Worm (Caenorhabditis elegans) whole organism, L4 larva: ENCODE results near the gene T10B9.14.

Experiments
- F26F4.8 ChIP-seq: fragments of 200-800 bp; sonication (Bioruptor generic); conservative IDR thresholded peaks from 2 replicates; pipeline ENCODE4 v1.3.6; 2022; ENCODE audit warnings: missing genetic modification characterization, missing compliant biosample characterization
- F37D6.2 ChIP-seq: sonication (generic microtip); optimal IDR thresholded peaks from 2 replicates; lab custom pipeline; 2016; ENCODE audit warnings: mild to moderate bottlenecking, missing genetic modification characterization, missing compliant biosample characterization
- T20F7.1 ChIP-seq: fragments of 200-800 bp; sonication (Bioruptor generic); optimal IDR thresholded peaks from 2 replicates; lab custom pipeline; 2018; ENCODE audit warnings: mild to moderate bottlenecking, missing genetic modification characterization, missing compliant biosample characterization
- T26A8.4 ChIP-seq: fragments of 200-800 bp; sonication (Bioruptor generic); IDR thresholded peaks from 2 replicates; pipeline ENCODE4 v1.3.6; 2022; ENCODE audit warnings: missing genetic modification characterization, missing compliant biosample characterization
- Y105C5A.15 ChIP-seq: fragments of 200-800 bp; sonication (Bioruptor generic); IDR thresholded peaks from 2 replicates; pipeline ENCODE4 v1.3.6; 2022; ENCODE audit warnings: missing genetic modification characterization, missing compliant biosample characterization
- Y48G9A.11 ChIP-seq: fragments of 200-800 bp; sonication (Bioruptor generic); IDR thresholded peaks from 2 replicates; pipeline ENCODE4 v1.3.6; 2022; ENCODE audit warnings: missing genetic modification reagents, missing genetic modification characterization, missing compliant biosample characterization
- Y5F2A.4 ChIP-seq: fragments of 200-800 bp; sonication (Bioruptor generic); optimal IDR thresholded peaks from 2 replicates; lab custom pipeline; 2018; ENCODE audit warnings: mild to moderate bottlenecking, missing genetic modification characterization, missing compliant biosample characterization
- Y75B8A.6 ChIP-seq: fragments of 200-800 bp; sonication (Bioruptor generic); IDR thresholded peaks from 2 replicates; pipeline ENCODE4 v1.3.6; 2022; ENCODE audit warnings: missing genetic modification reagents, missing genetic modification characterization, missing compliant biosample characterization
- ZK337.2 ChIP-seq: fragments of 200-800 bp; sonication (Bioruptor generic); IDR thresholded peaks from 2 replicates; pipeline ENCODE4 v1.3.6; 2022; ENCODE audit warnings: missing genetic modification reagents, missing genetic modification characterization, missing compliant biosample characterization
- aha-1 ChIP-seq: fragments of 150-350 bp; peaks from one replicate; lab custom pipeline; 2014; ENCODE audit warnings: missing biosample characterization, missing genetic modification characterization
- arid-1 ChIP-seq: fragments of 200-800 bp; sonication (Bioruptor generic); conservative IDR thresholded peaks from 2 replicates; pipeline ENCODE4 v1.3.6; 2022; ENCODE audit warnings: missing genetic modification reagents, missing genetic modification characterization, missing compliant biosample characterization
- ceh-28 ChIP-seq: fragments of 150-350 bp; optimal IDR thresholded peaks from 2 replicates; lab custom pipeline; 2014; ENCODE audit warnings: missing biosample characterization, missing genetic modification reagents, missing genetic modification characterization
- ceh-62 ChIP-seq: sonication (generic microtip); optimal IDR thresholded peaks from 2 replicates; lab custom pipeline; 2017; ENCODE audit warnings: missing biosample characterization, missing genetic modification characterization
- ces-1 ChIP-seq: fragments of 150-350 bp; sonication (generic microtip); optimal IDR thresholded peaks from 4 replicates; lab custom pipeline; 2014; ENCODE audit warnings: missing biosample characterization, missing genetic modification reagents, missing genetic modification characterization
- cey-2 ChIP-seq: sonication (generic microtip); optimal IDR thresholded peaks from 3 replicates; lab custom pipeline; 2017; ENCODE audit warnings: missing genetic modification characterization, mild to moderate bottlenecking, missing compliant biosample characterization, antibody characterized with exemption, borderline replicate concordance; ENCODE audit not compliant: insufficient read depth
- ctbp-1 ChIP-seq: fragments of 200-800 bp; sonication (Bioruptor generic); IDR thresholded peaks from 2 replicates; pipeline ENCODE4 v1.3.6; 2022; ENCODE audit warnings: missing genetic modification reagents, missing genetic modification characterization, missing compliant biosample characterization
- daf-12 ChIP-seq: fragments of 150-350 bp; optimal IDR thresholded peaks from 2 replicates; lab custom pipeline; 2014; ENCODE audit warnings: missing biosample characterization, missing genetic modification reagents, missing genetic modification characterization
- daf-16 ChIP-seq, 3 experiments: sonication (generic microtip); optimal IDR thresholded peaks; 2 replicates each; lab custom pipeline; 2016 to 2017; ENCODE audit warnings: missing genetic modification characterization in 3 of 3, missing genetic modification reagents in 3 of 3, mild to moderate bottlenecking in 2 of 3, missing compliant biosample characterization in 2 of 3, missing biosample characterization in 1 of 3, moderate library complexity in 1 of 3
- daf-19 ChIP-seq: fragments of 200-800 bp; sonication (Bioruptor generic); conservative IDR thresholded peaks from 2 replicates; pipeline ENCODE4 v1.3.6; 2022; ENCODE audit warnings: missing genetic modification characterization, missing compliant biosample characterization
- dmd-6 ChIP-seq: fragments of 200-800 bp; sonication (Bioruptor generic); IDR thresholded peaks from 2 replicates; pipeline ENCODE4 v1.3.6; 2022; ENCODE audit warnings: missing genetic modification reagents, missing genetic modification characterization, missing compliant biosample characterization
- dmd-9 ChIP-seq: fragments of 200-800 bp; sonication (Bioruptor generic); IDR thresholded peaks from 2 replicates; pipeline ENCODE4 v1.3.6; 2022; ENCODE audit warnings: missing genetic modification reagents, missing genetic modification characterization, missing compliant biosample characterization
- duxl-1 ChIP-seq: sonication (generic microtip); optimal IDR thresholded peaks from 2 replicates; lab custom pipeline; 2016; ENCODE audit warnings: mild to moderate bottlenecking, missing genetic modification characterization, moderate library complexity, missing compliant biosample characterization; ENCODE audit not compliant: poor library complexity
- dve-1 ChIP-seq: sonication (generic microtip); optimal IDR thresholded peaks from 2 replicates; lab custom pipeline; 2017; ENCODE audit warnings: antibody characterized with exemption, mild to moderate bottlenecking, missing genetic modification characterization, missing compliant biosample characterization; ENCODE audit not compliant: insufficient read depth
- egl-27 ChIP-seq: sonication (generic microtip); optimal IDR thresholded peaks from 3 replicates; lab custom pipeline; 2017; ENCODE audit warnings: missing biosample characterization, missing genetic modification reagents, missing genetic modification characterization
- fkh-10 ChIP-seq: fragments of 150-350 bp; optimal IDR thresholded peaks from 2 replicates; lab custom pipeline; 2014; ENCODE audit warnings: missing biosample characterization, missing genetic modification reagents, missing genetic modification characterization
- jun-1 ChIP-seq: fragments of 150-350 bp; optimal IDR thresholded peaks from 2 replicates; lab custom pipeline; 2014; ENCODE audit warnings: missing biosample characterization, missing genetic modification reagents, missing genetic modification characterization
- lim-7 ChIP-seq: fragments of 200-800 bp; sonication (Bioruptor generic); IDR thresholded peaks from 2 replicates; pipeline ENCODE4 v1.3.6; 2022; ENCODE audit warnings: missing genetic modification characterization, missing compliant biosample characterization
- lin-13 ChIP-seq: fragments of 150-350 bp; optimal IDR thresholded peaks from 2 replicates; lab custom pipeline; 2014; ENCODE audit warnings: missing biosample characterization, missing genetic modification reagents, missing genetic modification characterization
- lin-29 ChIP-seq: fragments of 200-800 bp; sonication (Bioruptor generic); IDR thresholded peaks from 2 replicates; pipeline ENCODE4 v1.3.6; 2022; ENCODE audit warnings: missing genetic modification reagents, missing genetic modification characterization, missing compliant biosample characterization
- lin-38 ChIP-seq: fragments of 200-800 bp; sonication (Bioruptor generic); IDR thresholded peaks from 2 replicates; pipeline ENCODE4 v1.3.6; 2022; ENCODE audit warnings: missing genetic modification reagents, missing genetic modification characterization, missing compliant biosample characterization
- lin-39 ChIP-seq: fragments of 150-350 bp; optimal IDR thresholded peaks from 2 replicates; lab custom pipeline; 2014; ENCODE audit warnings: missing biosample characterization, missing genetic modification reagents, missing genetic modification characterization
- lir-3 ChIP-seq: sonication (generic microtip); optimal IDR thresholded peaks from 2 replicates; lab custom pipeline; 2016; ENCODE audit warnings: mild to moderate bottlenecking, missing genetic modification characterization, missing compliant biosample characterization
- madf-9 ChIP-seq: fragments of 200-800 bp; sonication (Bioruptor generic); conservative IDR thresholded peaks from 2 replicates; pipeline ENCODE4 v1.3.6; 2022; ENCODE audit warnings: missing genetic modification reagents, missing genetic modification characterization, missing compliant biosample characterization
- mdl-1 ChIP-seq, 2 experiments: fragments of 150-350 bp in 1 of 2; sonication (generic microtip) in 1 of 2; optimal IDR thresholded peaks; 2 replicates each; lab custom pipeline; 2014 to 2017; ENCODE audit warnings: missing biosample characterization in 2 of 2, missing genetic modification characterization in 2 of 2
- mxl-3 ChIP-seq: fragments of 200-800 bp; sonication (Bioruptor generic); optimal IDR thresholded peaks from 2 replicates; lab custom pipeline; 2018; ENCODE audit warnings: mild to moderate bottlenecking, missing genetic modification characterization, missing compliant biosample characterization
- nhr-10 ChIP-seq: fragments of 150-350 bp; optimal IDR thresholded peaks from 2 replicates; lab custom pipeline; 2014; ENCODE audit warnings: missing biosample characterization, missing genetic modification characterization
- nhr-11 ChIP-seq: fragments of 150-350 bp; optimal IDR thresholded peaks from 2 replicates; lab custom pipeline; 2014; ENCODE audit warnings: missing biosample characterization, missing genetic modification characterization
- nhr-111 ChIP-seq: fragments of 200-800 bp; sonication (Bioruptor generic); optimal IDR thresholded peaks from 2 replicates; lab custom pipeline; 2018; ENCODE audit warnings: mild to moderate bottlenecking, missing genetic modification characterization, missing compliant biosample characterization
- nhr-237 ChIP-seq: sonication (generic microtip); optimal IDR thresholded peaks from 2 replicates; lab custom pipeline; 2017; ENCODE audit warnings: missing biosample characterization, missing genetic modification characterization
- nhr-25 ChIP-seq: sonication (generic microtip); optimal IDR thresholded peaks from 2 replicates; lab custom pipeline; 2017; ENCODE audit warnings: missing genetic modification characterization, mild to moderate bottlenecking, missing compliant biosample characterization, antibody characterized with exemption, moderate library complexity, borderline replicate concordance; ENCODE audit not compliant: insufficient read depth
- nhr-48 ChIP-seq: sonication (generic microtip); optimal IDR thresholded peaks from 2 replicates; lab custom pipeline; 2016; ENCODE audit warnings: mild to moderate bottlenecking, missing genetic modification characterization, missing compliant biosample characterization
- nhr-76 ChIP-seq: fragments of 150-350 bp; optimal IDR thresholded peaks from 2 replicates; lab custom pipeline; 2014; ENCODE audit warnings: missing biosample characterization, missing genetic modification characterization
- pha-4 ChIP-seq, 2 experiments: fragments of 150-350 bp in 1 of 2; fragments of 200-800 bp in 1 of 2; sonication (Bioruptor generic) in 1 of 2; IDR thresholded peaks in 1 of 2; optimal IDR thresholded peaks in 1 of 2; 2 replicates each; pipeline versions ENCODE4 v1.3.6 to Lab custom; 2014 to 2022; ENCODE audit warnings: missing genetic modification characterization in 2 of 2, missing genetic modification reagents in 2 of 2, missing biosample characterization in 1 of 2, missing compliant biosample characterization in 1 of 2
- php-3 ChIP-seq: fragments of 200-800 bp; sonication (Bioruptor generic); IDR thresholded peaks from 2 replicates; pipeline ENCODE4 v1.3.6; 2022; ENCODE audit warnings: missing genetic modification reagents, missing genetic modification characterization, missing compliant biosample characterization
- saeg-2 ChIP-seq: fragments of 200-800 bp; sonication (Bioruptor generic); IDR thresholded peaks from 2 replicates; pipeline ENCODE4 v1.3.6; 2022; ENCODE audit warnings: missing genetic modification reagents, missing genetic modification characterization, missing compliant biosample characterization
- snpc-4 ChIP-seq: fragments of 150-350 bp; optimal IDR thresholded peaks from 2 replicates; lab custom pipeline; 2014; ENCODE audit warnings: missing biosample characterization, missing genetic modification characterization
- spr-3 ChIP-seq: fragments of 200-800 bp; sonication (Bioruptor generic); optimal IDR thresholded peaks from 2 replicates; lab custom pipeline; 2018; ENCODE audit warnings: mild to moderate bottlenecking, missing genetic modification characterization, missing compliant biosample characterization
- tag-97 ChIP-seq: fragments of 200-800 bp; sonication (Bioruptor generic); IDR thresholded peaks from 2 replicates; pipeline ENCODE4 v1.3.6; 2022; ENCODE audit warnings: missing genetic modification characterization, missing compliant biosample characterization
- ztf-11 ChIP-seq: fragments of 150-350 bp; optimal IDR thresholded peaks from 2 replicates; lab custom pipeline; 2014; ENCODE audit warnings: missing biosample characterization, missing genetic modification characterization

T10B9.14 gene

DNA sequence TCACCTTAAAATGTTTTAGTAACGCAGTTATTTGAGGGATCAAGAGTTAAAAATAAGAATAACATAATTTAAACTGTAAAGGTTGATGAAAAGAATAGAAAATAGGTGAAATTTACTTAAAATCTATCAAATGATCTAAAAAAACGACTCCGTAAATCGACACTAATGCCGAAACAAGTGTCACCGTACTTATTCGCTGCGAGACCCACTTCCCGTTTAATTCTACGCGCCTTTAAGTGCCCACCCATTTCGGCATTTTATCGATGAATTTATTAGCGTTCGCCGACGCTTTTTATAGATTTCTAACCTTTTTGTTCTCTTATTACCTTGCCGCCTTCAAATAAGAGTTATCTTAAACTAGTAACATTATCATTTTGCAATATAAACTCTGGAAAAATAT, 36.2 kb downstream of the T10B9.14 start, which contains the start of the genes Y53C12B.1 and nos-3 (continued):
- TF ChIP-seq nhr-25 (tag; lab: Kevin White, UChicago) (peak; percentile 85), madf-9 (GFP tag; lab: Robert Waterston, UW) (no peak), php-3 (GFP tag; lab: Robert Waterston, UW) (0 out of 2 replicates have a peak, but pooled peaks have one; percentile 16), nhr-76 (tag; lab: Kevin White, UChicago) (no peak), ZK337.2 (no peak), fkh-10 (GFP tag; lab: Kevin White, UChicago) (peak; percentile 24), jun-1 (tag; lab: Kevin White, UChicago) (no peak), spr-3 (GFP tag; lab: Kevin White, UChicago) (no peak), pha-4 (GFP tag; IDR thresholded peaks at IDR 0.05; lab: Robert Waterston, UW) (no peak), pha-4 (tag; optimal IDR thresholded peaks at IDR 0.05; lab: Kevin White, UChicago) (peak; percentile 79), Y48G9A.11 (GFP tag; lab: Robert Waterston, UW) (no peak), mxl-3 (no peak), ceh-28 (tag; lab: Kevin White, UChicago) (no peak), snpc-4 (tag; lab: Kevin White, UChicago) (no peak), duxl-1 (no peak), T20F7.1 (GFP tag; lab: Kevin White, UChicago) (peak; percentile 68), cey-2 (tag; lab: Kevin White, UChicago) (no peak), lin-29 (GFP tag; lab: Robert Waterston, UW) (no peak), ctbp-1 (GFP tag; lab: Robert Waterston, UW) (no peak), ceh-62 (tag; lab: Kevin White, UChicago) (no peak), T26A8.4 (GFP tag; lab: Robert Waterston, UW) (peak; percentile 12; the same call in 1 of the 2 replicates), egl-27 (tag; lab: Kevin White, UChicago) (no peak), nhr-111 (no peak), F26F4.8 (no peak), nhr-48 (tag; lab: Kevin White, UChicago) (no peak), daf-16 (GFP tag; optimal IDR thresholded peaks at IDR 0.05; lab: Kevin White, UChicago) (no peak), daf-16 (tag; optimal IDR thresholded peaks at IDR 0.05; lab: Kevin White, UChicago) (peak; percentile 51), Y105C5A.15 (no peak), ztf-11 (tag; lab: Kevin White, UChicago) (no peak), lin-39 (tag; lab: Kevin White, UChicago) (no peak), daf-19 (GFP tag; lab: Robert Waterston, UW) (no peak), lir-3 (no peak), saeg-2 (GFP tag; lab: Robert Waterston, UW) (no peak), lin-38 (peak; percentile 54), Y5F2A.4 (GFP tag; lab: Kevin White, UChicago) (no peak), nhr-10 (tag; lab: Kevin White, UChicago) (no peak), lin-13 (GFP tag; lab: Kevin White, UChicago) (peak; percentile 59), dmd-9 (GFP tag; lab: Robert Waterston, UW) (no peak), mdl-1 (tag; optimal IDR thresholded peaks at IDR 0.05; lab: Kevin White, UChicago) (no peak), nhr-237 (no peak), ces-1 (no peak), Y75B8A.6 (GFP tag; lab: Robert Waterston, UW) (no peak), daf-12 (no peak), dve-1 (tag; lab: Kevin White, UChicago) (peak; percentile 73), dmd-6 (GFP tag; lab: Robert Waterston, UW) (peak; percentile 41), F37D6.2 (tag; lab: Kevin White, UChicago) (no peak), aha-1 (tag; lab: Kevin White, UChicago) (no peak), tag-97 (no peak), arid-1 (GFP tag; lab: Robert Waterston, UW) (peak; percentile 57; the same call in 1 of the 2 replicates), lim-7 (no peak), nhr-11 (tag; lab: Kevin White, UChicago) (peak; percentile 88)
